Fruit fly (Drosophila melanogaster): ENCODE results near the gene CG14841.

CG14841 gene

DNA sequence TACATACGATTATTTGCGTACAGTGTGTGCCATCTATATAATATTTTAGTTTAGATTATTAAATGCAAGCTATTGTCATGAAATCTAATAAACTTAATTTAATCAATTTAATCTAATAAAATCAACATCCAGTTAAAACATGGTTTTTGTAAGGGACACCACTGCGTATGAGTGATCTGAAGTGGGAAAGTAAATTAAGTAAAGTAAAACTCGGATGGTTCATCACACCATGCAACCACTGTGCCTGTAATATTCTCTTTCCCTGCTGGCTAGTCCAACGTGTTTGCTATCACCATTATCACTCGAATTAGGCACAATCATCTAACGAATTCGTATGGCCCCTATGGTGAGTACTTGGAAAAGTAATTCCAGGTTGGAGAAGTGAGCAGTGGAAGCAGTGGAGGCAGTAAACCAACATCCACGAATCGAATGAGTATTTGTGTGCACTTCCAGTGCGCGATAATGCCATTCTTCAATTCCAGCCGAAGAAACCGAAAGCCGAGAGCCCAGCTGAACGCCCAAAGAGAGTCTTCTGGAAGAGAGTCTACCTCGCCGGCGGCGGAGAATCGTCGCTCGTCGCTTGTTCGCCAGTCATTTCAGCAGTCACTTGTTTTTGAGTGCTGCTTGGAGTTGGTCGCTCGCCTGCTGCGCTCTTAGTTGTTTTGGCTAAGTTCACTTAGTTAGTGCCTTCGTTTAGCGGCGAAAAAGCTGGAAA lies 26.6 kb upstream of the CG14841 start, which contains the start of gene red (continued):
- TF ChIP-seq CG34224 (GFP tag; IDR thresholded peaks at IDR 0.05; ENCODE audit: partially characterized antibody) (peak; percentile 10; the same call in 1 of the 3 replicates), CG9817 (tag; optimal IDR thresholded peaks at IDR 0.05) (peak; percentile 67), CG3995 (GFP tag; optimal IDR thresholded peaks at IDR 0.05) (peak; percentile 83), stwl (tag; optimal IDR thresholded peaks at IDR 0.05) (no peak), Dip3 (GFP tag; optimal IDR thresholded peaks at IDR 0.05) (peak; percentile 68), tup (GFP tag; optimal IDR thresholded peaks at IDR 0.05) (peak; percentile 54), CG2116 (GFP tag; optimal IDR thresholded peaks at IDR 0.05) (peak; percentile 24), Hr51 (GFP tag; optimal IDR thresholded peaks at IDR 0.05) (peak; percentile 47 to 84), trem (tag; optimal IDR thresholded peaks at IDR 0.05) (peak; percentile 53), CG30431 (GFP tag; optimal IDR thresholded peaks at IDR 0.05) (peak; percentile 39), CG10147 (GFP tag; optimal IDR thresholded peaks at IDR 0.05) (peak; percentile 52), Bteb2 (GFP tag; optimal IDR thresholded peaks at IDR 0.05) (peak; percentile 51), CG12071 (GFP tag; optimal IDR thresholded peaks at IDR 0.05) (peak; percentile 65), CG9797 (GFP tag; optimal IDR thresholded peaks at IDR 0.05) (no peak), tap (tag; optimal IDR thresholded peaks at IDR 0.05) (peak; percentile 76), Dp (GFP tag; optimal IDR thresholded peaks at IDR 0.05) (no peak), CG7556 (GFP tag; optimal IDR thresholded peaks at IDR 0.05) (peak; percentile 79), Mad (GFP tag; optimal IDR thresholded peaks at IDR 0.05) (peak; percentile 30), gcm2 (GFP tag; optimal IDR thresholded peaks at IDR 0.05) (no peak), C15 (GFP tag; IDR thresholded peaks at IDR 0.05) (0 out of 3 replicates have a peak, but pooled peaks have one; percentile 5), NK7.1 (GFP tag; optimal IDR thresholded peaks at IDR 0.05) (peak; percentile 49), jumu (GFP tag; optimal IDR thresholded peaks at IDR 0.05) (peak; percentile 47), bigmax (GFP tag; optimal IDR thresholded peaks at IDR 0.05) (no peak), vvl (GFP tag; IDR thresholded peaks at IDR 0.05) (peak; percentile 79), CHES-1-like (GFP tag; optimal IDR thresholded peaks at IDR 0.05) (no peak), chn (GFP tag; optimal IDR thresholded peaks at IDR 0.05) (peak; percentile 30), gfzf (GFP tag; optimal IDR thresholded peaks at IDR 0.05) (no peak), en (GFP tag; optimal IDR thresholded peaks at IDR 0.05) (no peak), Kr (GFP tag; optimal IDR thresholded peaks at IDR 0.05) (no peak), CG8924 (tag; optimal IDR thresholded peaks at IDR 0.05) (peak; percentile 79), NFAT (GFP tag; IDR thresholded peaks at IDR 0.05) (peak; percentile 54), Fer1 (GFP tag; optimal IDR thresholded peaks at IDR 0.05) (peak; percentile 85), CG10274 (GFP tag; optimal IDR thresholded peaks at IDR 0.05) (peak; percentile 68), CG17912 (GFP tag; optimal IDR thresholded peaks at IDR 0.05) (no peak), lov (optimal IDR thresholded peaks at IDR 0.05) (no peak), lov (GFP tag; IDR thresholded peaks at IDR 0.05) (no peak), CG18262 (tag; optimal IDR thresholded peaks at IDR 0.05) (peak; percentile 74), CG14965 (GFP tag; optimal IDR thresholded peaks at IDR 0.05; ENCODE audit: borderline replicate concordance) (no peak), CG34376 (GFP tag; optimal IDR thresholded peaks at IDR 0.05) (peak; percentile 98), gsb (GFP tag; IDR thresholded peaks at IDR 0.05) (peak; percentile 74), HLH4C (GFP tag; IDR thresholded peaks at IDR 0.05; ENCODE audit: partially characterized antibody) (0 out of 3 replicates have a peak, but pooled peaks have one; percentile 22), cas (GFP tag; IDR thresholded peaks at IDR 0.05) (peak; percentile 33; the same call in 1 of the 2 replicates), jing (GFP tag; optimal IDR thresholded peaks at IDR 0.05) (peak; percentile 23), PHDP (tag; optimal IDR thresholded peaks at IDR 0.05) (peak; percentile 85), CG12155 (GFP tag; optimal IDR thresholded peaks at IDR 0.05) (peak; percentile 70), CG14441 (GFP tag; IDR thresholded peaks at IDR 0.05) (peak; percentile 71; the same call in 1 of the 2 replicates), CG18764 (GFP tag; optimal IDR thresholded peaks at IDR 0.05) (peak; percentile 16), Oaz (GFP tag; IDR thresholded peaks at IDR 0.05) (no peak), wor (GFP tag; IDR thresholded peaks at IDR 0.05) (peak; percentile 25; the same call in 1 of the 2 replicates)

Measured in whole organism, embryonic.